Worm (Caenorhabditis elegans): Measurements from ENCODE around the gene sqv-7.

DNA sequence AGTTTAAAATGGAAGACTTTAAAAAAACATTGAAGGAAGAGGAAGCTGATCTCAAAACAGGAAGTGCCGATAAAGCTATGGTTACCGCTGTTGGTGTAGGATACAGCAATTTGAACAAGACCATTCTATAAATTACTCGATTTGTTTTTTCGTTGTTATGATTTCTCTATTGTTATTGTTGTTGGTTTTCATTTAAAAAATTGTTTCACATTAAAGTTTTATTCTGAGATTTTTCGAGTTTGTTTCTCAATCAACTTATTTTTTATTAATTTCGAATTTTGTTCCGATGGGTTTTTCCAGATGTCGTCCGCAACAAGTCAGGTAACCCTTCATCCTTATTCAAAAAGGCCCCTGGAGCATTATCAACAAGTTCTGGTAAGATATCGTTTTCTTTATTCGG is 39.3 kb upstream of the sqv-7 start, which contains the start of gene ZK1127.12:
- TF ChIP-seq ahr-1 (tag; optimal IDR thresholded peaks at IDR 0.05) (no peak), ama-1 (optimal IDR thresholded peaks at IDR 0.05) (no peak), madf-2 (tag; optimal IDR thresholded peaks at IDR 0.05) (no peak), nhr-11 (tag; optimal IDR thresholded peaks at IDR 0.05) (no peak), C08G9.2 (tag; optimal IDR thresholded peaks at IDR 0.05) (no peak), ets-4 (tag; optimal IDR thresholded peaks at IDR 0.05) (no peak), pag-3 (tag; optimal IDR thresholded peaks at IDR 0.05; ENCODE audit: borderline replicate concordance) (no peak)
